Worm (Caenorhabditis elegans) whole organism, L4 larva: ENCODE data around the gene T05A7.1.
A peak's percentile ranks its signal among the peaks of the same experiment; 100 is the strongest.

Experiments
- F44E2.7 ChIP-seq: fragments of 200-800 bp; sonication (Bioruptor generic); IDR thresholded peaks from 2 replicates; pipeline ENCODE4 v2.1.2; 2022; ENCODE audit warnings: missing genetic modification characterization, missing compliant biosample characterization
- F49E8.2 ChIP-seq: sonication (generic microtip); optimal IDR thresholded peaks from 2 replicates; lab custom pipeline; 2016; ENCODE audit warnings: missing compliant biosample characterization, mild to moderate bottlenecking, missing genetic modification characterization, borderline replicate concordance
- R02D3.7 ChIP-seq: fragments of 150-350 bp; sonication (generic microtip); optimal IDR thresholded peaks from 3 replicates; lab custom pipeline; 2014; ENCODE audit warnings: missing biosample characterization, missing genetic modification characterization
- T20F7.1 ChIP-seq: fragments of 200-800 bp; sonication (Bioruptor generic); optimal IDR thresholded peaks from 2 replicates; lab custom pipeline; 2018; ENCODE audit warnings: mild to moderate bottlenecking, missing genetic modification characterization, missing compliant biosample characterization
- ZK546.5 ChIP-seq, 2 experiments: sonication (generic microtip); optimal IDR thresholded peaks; 2 replicates each; lab custom pipeline; 2017; ENCODE audit warnings: missing biosample characterization in 2 of 2, missing genetic modification characterization in 2 of 2
- aha-1 ChIP-seq: fragments of 150-350 bp; peaks from one replicate; lab custom pipeline; 2014; ENCODE audit warnings: missing biosample characterization, missing genetic modification characterization
- ama-1 ChIP-seq: fragments of 150-350 bp; optimal IDR thresholded peaks from 2 replicates; lab custom pipeline; 2014; ENCODE audit warnings: inconsistent platforms, mixed read lengths
- arid-1 ChIP-seq: fragments of 200-800 bp; sonication (Bioruptor generic); conservative IDR thresholded peaks from 2 replicates; pipeline ENCODE4 v1.3.6; 2022; ENCODE audit warnings: missing genetic modification reagents, missing genetic modification characterization, missing compliant biosample characterization
- daf-16 ChIP-seq, 3 experiments: sonication (generic microtip); optimal IDR thresholded peaks; 2 replicates each; lab custom pipeline; 2016 to 2017; ENCODE audit warnings: missing genetic modification characterization in 3 of 3, missing genetic modification reagents in 3 of 3, mild to moderate bottlenecking in 2 of 3, missing compliant biosample characterization in 2 of 3, missing biosample characterization in 1 of 3, moderate library complexity in 1 of 3
- dmd-6 ChIP-seq: fragments of 200-800 bp; sonication (Bioruptor generic); IDR thresholded peaks from 2 replicates; pipeline ENCODE4 v1.3.6; 2022; ENCODE audit warnings: missing genetic modification reagents, missing genetic modification characterization, missing compliant biosample characterization
- dmd-8 ChIP-seq: fragments of 200-800 bp; sonication (Bioruptor generic); IDR thresholded peaks from 2 replicates; pipeline ENCODE4 v1.3.6; 2022; ENCODE audit warnings: missing genetic modification characterization, missing compliant biosample characterization
- dmd-9 ChIP-seq: fragments of 200-800 bp; sonication (Bioruptor generic); IDR thresholded peaks from 2 replicates; pipeline ENCODE4 v1.3.6; 2022; ENCODE audit warnings: missing genetic modification reagents, missing genetic modification characterization, missing compliant biosample characterization
- egl-27 ChIP-seq: sonication (generic microtip); optimal IDR thresholded peaks from 3 replicates; lab custom pipeline; 2017; ENCODE audit warnings: missing biosample characterization, missing genetic modification reagents, missing genetic modification characterization
- gei-8 ChIP-seq: fragments of 200-800 bp; sonication (Bioruptor generic); optimal IDR thresholded peaks from 2 replicates; lab custom pipeline; 2018; ENCODE audit warnings: mild to moderate bottlenecking, missing genetic modification characterization, missing compliant biosample characterization
- hlh-11 ChIP-seq: fragments of 200-800 bp; sonication (Bioruptor generic); optimal IDR thresholded peaks from 2 replicates; lab custom pipeline; 2018; ENCODE audit warnings: mild to moderate bottlenecking, missing genetic modification characterization, missing compliant biosample characterization
- hlh-30 ChIP-seq: sonication (generic microtip); optimal IDR thresholded peaks from 2 replicates; lab custom pipeline; 2017; ENCODE audit warnings: antibody characterized with exemption, mild to moderate bottlenecking, missing genetic modification characterization, missing compliant biosample characterization; ENCODE audit not compliant: insufficient read depth
- lim-7 ChIP-seq: fragments of 200-800 bp; sonication (Bioruptor generic); IDR thresholded peaks from 2 replicates; pipeline ENCODE4 v1.3.6; 2022; ENCODE audit warnings: missing genetic modification characterization, missing compliant biosample characterization
- lin-1 ChIP-seq: fragments of 200-800 bp; sonication (Bioruptor generic); IDR thresholded peaks from 2 replicates; pipeline ENCODE4 v1.3.6; 2022; ENCODE audit warnings: missing genetic modification reagents, missing genetic modification characterization, missing compliant biosample characterization
- lin-13 ChIP-seq: fragments of 150-350 bp; optimal IDR thresholded peaks from 2 replicates; lab custom pipeline; 2014; ENCODE audit warnings: missing biosample characterization, missing genetic modification reagents, missing genetic modification characterization
- lin-39 ChIP-seq: fragments of 150-350 bp; optimal IDR thresholded peaks from 2 replicates; lab custom pipeline; 2014; ENCODE audit warnings: missing biosample characterization, missing genetic modification reagents, missing genetic modification characterization
- lsy-2 ChIP-seq, 2 experiments: fragments of 150-350 bp in 1 of 2; sonication (generic microtip) in 1 of 2; optimal IDR thresholded peaks; 2 replicates each; lab custom pipeline; 2014 to 2017; ENCODE audit warnings: missing biosample characterization in 2 of 2, missing genetic modification characterization in 2 of 2
- mdt-29 ChIP-seq: fragments of 200-800 bp; sonication (Bioruptor generic); IDR thresholded peaks from 2 replicates; pipeline ENCODE4 v1.3.6; 2022; ENCODE audit warnings: missing genetic modification reagents, missing genetic modification characterization, missing compliant biosample characterization
- mxl-2 ChIP-seq: fragments of 200-800 bp; sonication (Bioruptor generic); conservative IDR thresholded peaks from 2 replicates; pipeline ENCODE4 v1.3.6; 2022; ENCODE audit warnings: missing genetic modification reagents, missing genetic modification characterization, missing compliant biosample characterization
- nhr-111 ChIP-seq: fragments of 200-800 bp; sonication (Bioruptor generic); optimal IDR thresholded peaks from 2 replicates; lab custom pipeline; 2018; ENCODE audit warnings: mild to moderate bottlenecking, missing genetic modification characterization, missing compliant biosample characterization
- nhr-25 ChIP-seq: sonication (generic microtip); optimal IDR thresholded peaks from 2 replicates; lab custom pipeline; 2017; ENCODE audit warnings: missing genetic modification characterization, mild to moderate bottlenecking, missing compliant biosample characterization, antibody characterized with exemption, moderate library complexity, borderline replicate concordance; ENCODE audit not compliant: insufficient read depth
- nhr-28 ChIP-seq: fragments of 150-350 bp; optimal IDR thresholded peaks from 2 replicates; lab custom pipeline; 2014; ENCODE audit warnings: missing biosample characterization, missing genetic modification characterization
- nhr-48 ChIP-seq: sonication (generic microtip); optimal IDR thresholded peaks from 2 replicates; lab custom pipeline; 2016; ENCODE audit warnings: mild to moderate bottlenecking, missing genetic modification characterization, missing compliant biosample characterization
- nhr-77 ChIP-seq: fragments of 150-350 bp; optimal IDR thresholded peaks from 2 replicates; lab custom pipeline; 2014; ENCODE audit warnings: missing biosample characterization, missing genetic modification characterization
- pha-4 ChIP-seq, 2 experiments: fragments of 150-350 bp in 1 of 2; fragments of 200-800 bp in 1 of 2; sonication (Bioruptor generic) in 1 of 2; IDR thresholded peaks in 1 of 2; optimal IDR thresholded peaks in 1 of 2; 2 replicates each; pipeline versions ENCODE4 v1.3.6 to Lab custom; 2014 to 2022; ENCODE audit warnings: missing genetic modification characterization in 2 of 2, missing genetic modification reagents in 2 of 2, missing biosample characterization in 1 of 2, missing compliant biosample characterization in 1 of 2
- php-3 ChIP-seq: fragments of 200-800 bp; sonication (Bioruptor generic); IDR thresholded peaks from 2 replicates; pipeline ENCODE4 v1.3.6; 2022; ENCODE audit warnings: missing genetic modification reagents, missing genetic modification characterization, missing compliant biosample characterization
- pqm-1 ChIP-seq: sonication (generic microtip); optimal IDR thresholded peaks from 2 replicates; lab custom pipeline; 2017; ENCODE audit warnings: missing biosample characterization, missing genetic modification characterization
- set-16 ChIP-seq: fragments of 200-800 bp; sonication (Bioruptor generic); IDR thresholded peaks from 2 replicates; pipeline ENCODE4 v1.3.6; 2022; ENCODE audit warnings: missing genetic modification reagents, missing genetic modification characterization, missing compliant biosample characterization
- spr-1 ChIP-seq: sonication (generic microtip); optimal IDR thresholded peaks from 2 replicates; lab custom pipeline; 2016; ENCODE audit warnings: mild to moderate bottlenecking, missing genetic modification characterization, missing compliant biosample characterization
- spr-3 ChIP-seq: fragments of 200-800 bp; sonication (Bioruptor generic); optimal IDR thresholded peaks from 2 replicates; lab custom pipeline; 2018; ENCODE audit warnings: mild to moderate bottlenecking, missing genetic modification characterization, missing compliant biosample characterization
- tra-1 ChIP-seq: fragments of 200-800 bp; sonication (Bioruptor generic); IDR thresholded peaks from 2 replicates; pipeline ENCODE4 v1.3.6; 2022; ENCODE audit warnings: missing genetic modification reagents, missing genetic modification characterization, missing compliant biosample characterization
- unc-130 ChIP-seq: sonication (generic microtip); optimal IDR thresholded peaks from 2 replicates; lab custom pipeline; 2016; ENCODE audit warnings: missing genetic modification reagents, missing genetic modification characterization, missing compliant biosample characterization
- zfp-2 ChIP-seq: sonication (generic microtip); optimal IDR thresholded peaks from 2 replicates; lab custom pipeline; 2016; ENCODE audit warnings: mild to moderate bottlenecking, missing genetic modification characterization, missing compliant biosample characterization

The T05A7.1 gene

DNA sequence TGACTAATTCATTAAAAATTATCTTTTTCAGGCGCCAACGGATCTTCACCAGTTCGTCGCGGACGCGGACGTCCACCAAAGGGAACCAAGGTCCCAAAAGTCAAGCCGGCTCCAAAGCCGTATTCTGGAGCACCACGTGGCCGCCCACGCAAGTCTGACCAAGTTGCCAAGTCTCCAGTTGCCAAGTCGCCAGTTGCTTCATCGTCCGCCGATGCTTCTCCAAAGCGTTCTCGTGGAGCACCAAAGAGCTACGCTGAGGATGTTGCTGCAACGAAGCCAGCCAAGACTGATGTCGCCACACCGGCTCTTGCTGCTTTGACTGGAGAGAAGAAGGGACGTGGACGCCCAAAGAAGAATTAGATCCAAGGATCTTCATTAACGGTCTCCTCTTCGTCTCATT, 4.8 kb upstream of the T05A7.1 start:
- TF ChIP-seq dmd-9 (no peak), mxl-2 (0 out of 2 replicates have a peak, but pooled peaks have one; percentile 2), set-16 (GFP tag; lab: Robert Waterston, UW) (peak; percentile 72)

DNA sequence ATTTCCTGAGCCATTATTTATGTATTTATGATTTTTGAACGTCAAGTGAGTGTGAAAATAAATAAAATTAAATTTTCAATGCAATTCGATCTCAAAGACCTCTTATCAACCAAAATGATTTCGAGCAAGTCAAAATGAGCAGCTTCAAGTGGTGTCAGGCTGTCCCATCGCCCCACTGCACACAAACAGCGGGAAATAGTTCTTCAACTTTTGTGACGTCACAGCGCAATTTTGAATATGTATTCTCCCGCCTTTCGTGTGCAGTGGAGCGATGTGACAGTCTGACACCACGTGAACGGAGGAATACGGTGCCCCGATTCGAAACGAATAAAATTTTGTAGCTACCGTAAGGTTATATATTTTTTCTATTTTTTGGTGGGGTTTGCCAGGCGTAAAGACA, 4.3 kb upstream of the T05A7.1 start:
- TF ChIP-seq aha-1 (tag; lab: Kevin White, UChicago) (no peak), daf-16 (GFP tag; optimal IDR thresholded peaks at IDR 0.05; lab: Kevin White, UChicago) (no peak), daf-16 (tag; optimal IDR thresholded peaks at IDR 0.05; lab: Kevin White, UChicago) (no peak), tra-1 (GFP tag; lab: Robert Waterston, UW) (no peak), nhr-111 (GFP tag; lab: Kevin White, UChicago) (no peak), gei-8 (no peak), lsy-2 (tag; optimal IDR thresholded peaks at IDR 0.05; lab: Kevin White, UChicago) (no peak), spr-1 (tag; lab: Kevin White, UChicago) (no peak), egl-27 (tag; lab: Kevin White, UChicago) (no peak), arid-1 (GFP tag; lab: Robert Waterston, UW) (no peak), lin-39 (tag; lab: Kevin White, UChicago) (no peak), hlh-30 (tag; lab: Kevin White, UChicago) (no peak), dmd-8 (GFP tag; lab: Robert Waterston, UW) (no peak), nhr-25 (no peak), F44E2.7 (GFP tag; lab: Robert Waterston, UW) (no peak), nhr-77 (tag; lab: Kevin White, UChicago) (no peak)

DNA sequence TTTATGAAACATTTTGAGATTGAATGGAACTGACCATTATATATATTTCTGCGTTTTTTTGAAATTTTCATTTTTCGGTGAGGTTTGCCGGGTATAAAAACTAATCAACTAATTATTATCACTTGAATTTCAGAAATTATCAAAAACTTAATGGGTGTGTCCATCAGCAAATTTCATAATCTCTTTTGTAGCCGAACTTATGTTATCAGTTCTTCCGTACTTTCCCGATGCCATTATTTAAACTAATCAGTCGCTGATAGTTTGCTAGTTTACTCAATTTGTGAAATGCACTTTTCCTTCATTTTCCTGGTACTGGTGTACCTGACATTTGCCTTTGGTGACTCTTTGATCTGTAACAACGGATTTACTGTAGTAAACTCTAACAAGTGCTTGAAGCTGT, 3.8 kb upstream of the T05A7.1 start:
- TF ChIP-seq hlh-11 (tag; lab: Kevin White, UChicago), result peak; percentile 27
- no peak for TF ChIP-seq php-3 (GFP tag; lab: Robert Waterston, UW)
- peak in 1 of 2 experiments; percentile 11 for TF ChIP-seq lsy-2 (tag; optimal IDR thresholded peaks at IDR 0.05; lab: Kevin White, UChicago)
- TF ChIP-seq mdt-29 (GFP tag; lab: Robert Waterston, UW), result no peak
- no peak for TF ChIP-seq pha-4 (GFP tag; IDR thresholded peaks at IDR 0.05; lab: Robert Waterston, UW)
- no peak for TF ChIP-seq pha-4 (tag; optimal IDR thresholded peaks at IDR 0.05; lab: Kevin White, UChicago)
- TF ChIP-seq nhr-48 (tag; lab: Kevin White, UChicago), result peak; percentile 21
- TF ChIP-seq ama-1 (lab: Kevin White, UChicago), result no peak
- TF ChIP-seq spr-1 (tag; lab: Kevin White, UChicago), result no peak
- no peak for TF ChIP-seq R02D3.7 (tag; lab: Kevin White, UChicago)
- peak; percentile 84 for TF ChIP-seq nhr-28
- peak; percentile 45 for TF ChIP-seq nhr-77 (tag; lab: Kevin White, UChicago)
- no peak for TF ChIP-seq zfp-2 (tag; lab: Kevin White, UChicago)
- TF ChIP-seq unc-130, result no peak
- no peak for TF ChIP-seq F49E8.2 (tag; lab: Kevin White, UChicago)
- no peak for TF ChIP-seq daf-16 (GFP tag; optimal IDR thresholded peaks at IDR 0.05; lab: Kevin White, UChicago)
- TF ChIP-seq daf-16 (tag; optimal IDR thresholded peaks at IDR 0.05; lab: Kevin White, UChicago), result peak; percentile 66
- TF ChIP-seq spr-3 (GFP tag; lab: Kevin White, UChicago), result no peak
- no peak for TF ChIP-seq ZK546.5 (tag; optimal IDR thresholded peaks at IDR 0.05; lab: Kevin White, UChicago)
- TF ChIP-seq lin-39 (tag; lab: Kevin White, UChicago), result no peak
- TF ChIP-seq lin-1 (GFP tag; lab: Robert Waterston, UW), result 0 out of 2 replicates have a peak, but pooled peaks have one; percentile 42
- no peak for TF ChIP-seq T20F7.1 (GFP tag; lab: Kevin White, UChicago)
- TF ChIP-seq dmd-6, result peak; percentile 70
- peak; percentile 98 for TF ChIP-seq pqm-1 (tag; lab: Kevin White, UChicago)
- no peak for TF ChIP-seq lim-7 (GFP tag; lab: Robert Waterston, UW)
- TF ChIP-seq lin-13 (GFP tag; lab: Kevin White, UChicago), result no peak
- no peak for TF ChIP-seq nhr-111 (GFP tag; lab: Kevin White, UChicago)
